Worm (Caenorhabditis elegans): Measurements from ENCODE around the gene F56C3.1.

F56C3.1 gene

DNA sequence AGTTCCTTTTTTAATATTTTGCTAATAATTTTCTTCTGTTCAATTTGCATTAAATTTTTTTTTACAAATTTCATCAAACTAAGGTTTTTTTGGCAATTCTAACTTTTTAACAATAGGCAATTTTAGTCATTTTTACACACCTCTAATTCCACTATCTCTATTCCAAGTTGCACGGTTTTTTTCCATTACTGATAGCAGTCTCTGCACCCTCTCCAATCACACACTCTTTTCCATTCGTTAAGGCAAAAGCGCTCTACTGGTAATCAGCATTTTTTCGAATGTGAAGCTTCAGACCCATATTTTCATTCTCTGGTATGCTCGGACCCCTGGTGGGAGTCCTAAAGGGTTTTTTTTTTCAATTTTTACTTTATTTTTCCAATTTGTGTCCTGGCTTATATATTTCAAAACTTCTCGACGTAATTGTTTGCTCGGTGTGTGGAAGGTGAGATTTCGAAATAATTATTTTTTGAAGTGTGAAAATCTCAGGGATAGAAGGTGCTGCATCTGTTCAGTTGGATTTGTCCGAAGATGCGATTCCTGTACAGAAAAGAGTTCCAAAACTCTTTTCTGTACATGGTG is 29.7 kb downstream of the F56C3.1 start, which contains the start of the genes F19G12.4 and F19G12.8:
Gene F19G12.4 (plus strand): TSS at position 529 of the 579 bp plus-strand sequence.
Gene F19G12.8 (plus strand): TSS at position 545 of the 579 bp plus-strand sequence.
- TF ChIP-seq blmp-1 (tag; optimal IDR thresholded peaks at IDR 0.05), result no peak
- TF ChIP-seq lin-13 (tag; optimal IDR thresholded peaks at IDR 0.05), result no peak
- no peak for TF ChIP-seq ceh-39 (tag; optimal IDR thresholded peaks at IDR 0.05)
- TF ChIP-seq nhr-12 (tag; optimal IDR thresholded peaks at IDR 0.05), result no peak

ce11 chrX:1419163-1419696 is 32.1 kb downstream of the F56C3.1 start, which contains the start of gene F19G12.9:
Gene F19G12.9 (plus strand): TSS chrX:1419213.
- TF ChIP-seq sem-2 (GFP tag; optimal IDR thresholded peaks at IDR 0.05) (no peak), bed-3 (GFP tag; optimal IDR thresholded peaks at IDR 0.05) (no peak), lsy-2 (tag; optimal IDR thresholded peaks at IDR 0.05) (no peak), ceh-83 (GFP tag; optimal IDR thresholded peaks at IDR 0.05) (no peak), blmp-1 (tag; optimal IDR thresholded peaks at IDR 0.05) (no peak), nhr-12 (tag; optimal IDR thresholded peaks at IDR 0.05) (no peak), cnd-1 (tag; optimal IDR thresholded peaks at IDR 0.05) (no peak), nhr-76 (tag; optimal IDR thresholded peaks at IDR 0.05) (no peak), mep-1 (tag; optimal IDR thresholded peaks at IDR 0.05) (no peak), unc-120 (tag; optimal IDR thresholded peaks at IDR 0.05; ENCODE audit: poor library complexity, severe bottlenecking) (no peak), nhr-2 (tag; optimal IDR thresholded peaks at IDR 0.05) (no peak), ceh-39 (tag; optimal IDR thresholded peaks at IDR 0.05) (no peak), ces-1 (GFP tag; optimal IDR thresholded peaks at IDR 0.05) (no peak), lin-32 (GFP tag; optimal IDR thresholded peaks at IDR 0.05) (no peak), elt-1 (tag; optimal IDR thresholded peaks at IDR 0.05; ENCODE audit: borderline replicate concordance, insufficient read depth) (no peak), flh-1 (GFP tag; optimal IDR thresholded peaks at IDR 0.05) (no peak), unc-39 (tag; optimal IDR thresholded peaks at IDR 0.05) (no peak), hlh-1 (tag; optimal IDR thresholded peaks at IDR 0.05) (no peak), pha-4 (tag; optimal IDR thresholded peaks at IDR 0.05) (no peak), M03D4.4 (tag; optimal IDR thresholded peaks at IDR 0.05) (no peak)

- TF ChIP-seq mab-5 (tag; optimal IDR thresholded peaks at IDR 0.05), result no peak
- no peak for TF ChIP-seq lin-32 (GFP tag; optimal IDR thresholded peaks at IDR 0.05)
- TF ChIP-seq ceh-39 (tag; optimal IDR thresholded peaks at IDR 0.05), result no peak
- TF ChIP-seq mep-1 (tag; optimal IDR thresholded peaks at IDR 0.05), result no peak
- no peak for TF ChIP-seq lin-13 (tag; optimal IDR thresholded peaks at IDR 0.05)
- TF ChIP-seq ceh-83 (GFP tag; optimal IDR thresholded peaks at IDR 0.05), result no peak
- TF ChIP-seq nhr-237 (tag; optimal IDR thresholded peaks at IDR 0.05), result no peak
- TF ChIP-seq nhr-28 (tag; optimal IDR thresholded peaks at IDR 0.05), result no peak
- TF ChIP-seq ces-1 (GFP tag; optimal IDR thresholded peaks at IDR 0.05), result no peak
- TF ChIP-seq unc-39 (tag; optimal IDR thresholded peaks at IDR 0.05), result no peak
- no peak for TF ChIP-seq pha-4 (tag; optimal IDR thresholded peaks at IDR 0.05)
- no peak for TF ChIP-seq snpc-4 (tag; optimal IDR thresholded peaks at IDR 0.05)
- TF ChIP-seq drap-1 (GFP tag; optimal IDR thresholded peaks at IDR 0.05), result no peak
- TF ChIP-seq sem-2 (GFP tag; optimal IDR thresholded peaks at IDR 0.05), result no peak
Observed at ce11 chrX:1420524-1420923, 33.4 kb downstream of the F56C3.1 start.

DNA sequence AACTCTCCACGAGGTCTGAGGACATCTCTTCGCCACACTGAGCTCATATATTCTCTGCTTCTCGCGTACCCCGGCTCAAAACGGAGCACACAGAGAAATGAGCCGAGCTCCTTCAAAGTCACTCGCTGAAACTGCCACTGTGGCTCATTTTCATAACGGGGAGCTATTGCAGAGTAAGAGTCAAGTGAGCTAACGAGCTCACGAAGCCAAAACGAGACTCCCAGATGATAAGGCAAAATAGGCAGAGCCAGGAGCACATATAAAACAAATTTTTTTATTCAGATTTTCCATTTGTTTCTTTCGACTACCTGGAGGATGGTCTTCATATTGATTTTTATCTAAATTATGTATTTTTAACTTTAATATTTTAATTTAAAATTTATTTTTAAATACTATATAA is 37.4 kb downstream of the F56C3.1 start, which contains the start of gene F19G12.3:
Gene F19G12.3 (plus strand): TSS at position 301 of the 400 bp plus-strand sequence.
- TF ChIP-seq tbx-8 (GFP tag; optimal IDR thresholded peaks at IDR 0.05) (no peak), blmp-1 (tag; optimal IDR thresholded peaks at IDR 0.05) (no peak), nhr-12 (tag; optimal IDR thresholded peaks at IDR 0.05) (no peak), snpc-4 (tag; optimal IDR thresholded peaks at IDR 0.05) (no peak), mab-5 (tag; optimal IDR thresholded peaks at IDR 0.05) (no peak), mls-2 (tag; optimal IDR thresholded peaks at IDR 0.05) (no peak), lsy-2 (tag; optimal IDR thresholded peaks at IDR 0.05) (no peak), M03D4.4 (tag; optimal IDR thresholded peaks at IDR 0.05) (no peak), ces-1 (GFP tag; optimal IDR thresholded peaks at IDR 0.05) (no peak), mep-1 (tag; optimal IDR thresholded peaks at IDR 0.05) (no peak), unc-62 (GFP tag; optimal IDR thresholded peaks at IDR 0.05) (no peak)

DNA sequence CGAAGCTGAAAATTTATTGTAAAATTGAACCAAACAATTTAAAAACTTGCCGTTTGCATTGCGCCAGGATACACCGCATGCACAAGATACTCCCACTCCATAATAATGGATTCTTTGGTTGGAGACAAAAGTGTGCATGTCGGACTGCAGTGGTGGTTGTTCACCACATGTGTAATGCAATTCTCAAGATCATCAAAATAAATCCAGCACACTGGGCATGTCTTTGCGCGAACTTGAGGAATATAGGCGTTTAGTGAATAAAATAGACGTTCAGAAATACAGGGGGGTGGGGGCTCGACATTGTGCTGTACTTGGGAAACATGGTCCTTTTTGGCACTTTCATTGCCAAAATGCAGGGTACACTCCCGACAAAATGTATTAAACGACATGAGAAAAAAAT is 39.3 kb downstream of the F56C3.1 start, which contains the start of gene F19G12.11:
Gene F19G12.11 (minus strand): TSS at position 101 of the 400 bp plus-strand sequence.
- TF ChIP-seq lin-13 (tag; optimal IDR thresholded peaks at IDR 0.05) (no peak), tbx-8 (GFP tag; optimal IDR thresholded peaks at IDR 0.05) (no peak), bed-3 (GFP tag; optimal IDR thresholded peaks at IDR 0.05) (no peak)

Measured in whole organism, mixed stage, embryonic.